Fruit fly (Drosophila melanogaster) whole organism, wandering third instar larva: ENCODE results near the gene CG13126.

Source experiments
- Abd-B ChIP-seq: fragments of >200 bp; optimal IDR thresholded peaks from 2 replicates; lab custom pipeline; 2017; ENCODE audit warnings: missing biosample characterization, missing genetic modification characterization
- CG32264 ChIP-seq: fragments of 200-800 bp; sonication (Bioruptor generic); optimal IDR thresholded peaks from 2 replicates; lab custom pipeline; 2016; ENCODE audit warnings: missing biosample characterization, missing genetic modification characterization
- CG9705 ChIP-seq: fragments of 200-800 bp; sonication (Bioruptor generic); optimal IDR thresholded peaks from 2 replicates; lab custom pipeline; 2018; ENCODE audit warnings: missing biosample characterization, mild to moderate bottlenecking, missing genetic modification characterization
- CrebA ChIP-seq: fragments of 200-800 bp; sonication (Bioruptor generic); optimal IDR thresholded peaks from 2 replicates; lab custom pipeline; 2016; ENCODE audit warnings: missing biosample characterization, mild to moderate bottlenecking, missing genetic modification characterization, borderline replicate concordance
- Dfd ChIP-seq: fragments of >200 bp; optimal IDR thresholded peaks from 2 replicates; lab custom pipeline; 2017; ENCODE audit warnings: missing biosample characterization, missing genetic modification characterization
- Dif ChIP-seq: fragments of 200-275, 200-300 bp; sonication (Bioruptor generic); optimal IDR thresholded peaks from 2 replicates; lab custom pipeline; 2018; ENCODE audit warnings: missing biosample characterization, missing genetic modification characterization; ENCODE audit not compliant: partially characterized antibody
- GATAd ChIP-seq: sonication (Bioruptor generic); optimal IDR thresholded peaks from 2 replicates; lab custom pipeline; 2016; ENCODE audit warnings: missing biosample characterization, missing genetic modification characterization
- HLH106 ChIP-seq: fragments of 200-800 bp; optimal IDR thresholded peaks from 3 replicates; lab custom pipeline; 2019; ENCODE audit warnings: missing biosample characterization, mild to moderate bottlenecking, missing genetic modification characterization, moderate library complexity
- Hnf4 ChIP-seq: fragments of 200-800 bp; sonication (Bioruptor generic); optimal IDR thresholded peaks from 2 replicates; lab custom pipeline; 2016; ENCODE audit warnings: missing biosample characterization, mild to moderate bottlenecking, missing genetic modification characterization
- Hr78 ChIP-seq: fragments of >200 bp; optimal IDR thresholded peaks from 2 replicates; lab custom pipeline; 2017; ENCODE audit warnings: missing biosample characterization, missing genetic modification characterization
- Hr83 ChIP-seq: fragments of 200-300 bp; sonication (Bioruptor generic); optimal IDR thresholded peaks from 2 replicates; lab custom pipeline; 2016; ENCODE audit warnings: missing biosample characterization, mild to moderate bottlenecking, missing genetic modification characterization, moderate library complexity; ENCODE audit not compliant: poor library complexity, severe bottlenecking
- Jra ChIP-seq: sonication (Bioruptor generic); optimal IDR thresholded peaks from 2 replicates; lab custom pipeline; 2016; ENCODE audit warnings: missing biosample characterization, missing genetic modification characterization
- Mio ChIP-seq: sonication (Bioruptor generic); optimal IDR thresholded peaks from 2 replicates; lab custom pipeline; 2016; ENCODE audit warnings: missing biosample characterization, missing genetic modification characterization
- Myc ChIP-seq: fragments of >200 bp; optimal IDR thresholded peaks from 2 replicates; lab custom pipeline; 2017
- N ChIP-seq: fragments of >200 bp; optimal IDR thresholded peaks from 2 replicates; lab custom pipeline; 2018; ENCODE audit warnings: missing biosample characterization, missing external identifiers, missing genetic modification characterization
- OdsH ChIP-seq: fragments of 200-800 bp; sonication (Bioruptor generic); optimal IDR thresholded peaks from 2 replicates; lab custom pipeline; 2016; ENCODE audit warnings: missing biosample characterization, mild to moderate bottlenecking, missing genetic modification characterization
- Rel ChIP-seq, 2 experiments: fragments of 200-800 bp; sonication (Bioruptor generic) in 1 of 2; optimal IDR thresholded peaks; 2 replicates in 1 of 2; 3 replicates in 1 of 2; lab custom pipeline; 2016 to 2019; ENCODE audit warnings: mild to moderate bottlenecking in 2 of 2, missing biosample characterization in 2 of 2, missing genetic modification characterization in 2 of 2, moderate library complexity in 1 of 2
- Sp1 ChIP-seq: fragments of 200-800 bp; sonication (Bioruptor generic); optimal IDR thresholded peaks from 3 replicates; lab custom pipeline; 2019; ENCODE audit warnings: missing biosample characterization, mild to moderate bottlenecking, missing genetic modification characterization, moderate library complexity
- Vsx2 ChIP-seq: fragments of 200-300, 225-300 bp; sonication (Bioruptor generic); optimal IDR thresholded peaks from 2 replicates; lab custom pipeline; 2018; ENCODE audit warnings: missing biosample characterization, missing genetic modification characterization; ENCODE audit not compliant: partially characterized antibody
- br ChIP-seq: fragments of 200-800 bp; sonication (Bioruptor generic); optimal IDR thresholded peaks from 2 replicates; lab custom pipeline; 2016; ENCODE audit warnings: missing biosample characterization, missing genetic modification characterization
- brk ChIP-seq: fragments of 200-800 bp; sonication (Bioruptor generic); optimal IDR thresholded peaks from 2 replicates; lab custom pipeline; 2016; ENCODE audit warnings: missing biosample characterization, mild to moderate bottlenecking, missing genetic modification characterization
- dl ChIP-seq, 2 experiments: fragments of 175-275, 200-275 bp in 1 of 2; fragments of 200-275 bp in 1 of 2; sonication (Bioruptor generic); optimal IDR thresholded peaks; lab custom pipeline; 2018; ENCODE audit warnings: mild to moderate bottlenecking in 2 of 2, missing biosample characterization in 2 of 2, missing genetic modification characterization in 2 of 2, moderate library complexity in 2 of 2; ENCODE audit not compliant: partially characterized antibody in 2 of 2, insufficient read depth in 1 of 2
- dmrt93B ChIP-seq: fragments of 200-800 bp; sonication (Bioruptor generic); optimal IDR thresholded peaks from 2 replicates; lab custom pipeline; 2018; ENCODE audit warnings: missing biosample characterization, mild to moderate bottlenecking, missing genetic modification characterization
- dsf ChIP-seq: sonication (Bioruptor generic); optimal IDR thresholded peaks from 2 replicates; lab custom pipeline; 2016; ENCODE audit warnings: missing biosample characterization, missing genetic modification characterization, borderline replicate concordance
- ey ChIP-seq: fragments of 200-800 bp; sonication (Bioruptor generic); optimal IDR thresholded peaks from 2 replicates; lab custom pipeline; 2016; ENCODE audit warnings: missing biosample characterization, missing genetic modification characterization
- foxo ChIP-seq, 2 experiments: fragments of 200-800 bp; sonication (Bioruptor generic); optimal IDR thresholded peaks; 2 replicates in 1 of 2; 3 replicates in 1 of 2; lab custom pipeline; 2016 to 2017; ENCODE audit warnings: missing biosample characterization in 2 of 2, missing genetic modification characterization in 2 of 2
- fru ChIP-seq: fragments of 200-800 bp; sonication (Bioruptor generic); optimal IDR thresholded peaks from 3 replicates; lab custom pipeline; 2016; ENCODE audit warnings: missing biosample characterization, mild to moderate bottlenecking, missing genetic modification characterization
- h ChIP-seq: fragments of 200-800 bp; sonication (Bioruptor generic); optimal IDR thresholded peaks from 3 replicates; lab custom pipeline; 2016; ENCODE audit warnings: missing biosample characterization, mild to moderate bottlenecking, missing genetic modification characterization
- jim ChIP-seq: fragments of 175-275, 200-325 bp; sonication (Bioruptor generic); optimal IDR thresholded peaks from 2 replicates; lab custom pipeline; 2016; ENCODE audit warnings: missing biosample characterization, mild to moderate bottlenecking, missing genetic modification characterization
- lola ChIP-seq: fragments of >200 bp; optimal IDR thresholded peaks from 2 replicates; lab custom pipeline; 2017; ENCODE audit warnings: missing biosample characterization, missing genetic modification characterization
- pan ChIP-seq: fragments of >200 bp; optimal IDR thresholded peaks from 2 replicates; lab custom pipeline; 2017
- psq ChIP-seq: fragments of 200-800 bp; sonication (Bioruptor generic); optimal IDR thresholded peaks from 3 replicates; lab custom pipeline; 2017; ENCODE audit warnings: missing biosample characterization, mild to moderate bottlenecking, missing genetic modification characterization, moderate library complexity
- rgr ChIP-seq: fragments of 200-800 bp; sonication (Bioruptor generic); optimal IDR thresholded peaks from 3 replicates; lab custom pipeline; 2016; ENCODE audit warnings: missing biosample characterization, mild to moderate bottlenecking, missing genetic modification characterization
- sage ChIP-seq: fragments of 200-800 bp; sonication (Bioruptor generic); optimal IDR thresholded peaks from 2 replicates; lab custom pipeline; 2016; ENCODE audit warnings: missing biosample characterization, mild to moderate bottlenecking, missing genetic modification characterization
- sv ChIP-seq: fragments of 200-800 bp; sonication (Bioruptor generic); optimal IDR thresholded peaks from 3 replicates; lab custom pipeline; 2016; ENCODE audit warnings: missing biosample characterization, missing genetic modification characterization
- tai ChIP-seq: sonication (Bioruptor generic); optimal IDR thresholded peaks from 2 replicates; lab custom pipeline; 2016; ENCODE audit warnings: missing biosample characterization, missing genetic modification characterization
- usp ChIP-seq: fragments of >200 bp; optimal IDR thresholded peaks from 2 replicates; lab custom pipeline; 2017; ENCODE audit warnings: missing biosample characterization, missing genetic modification characterization
- woc ChIP-seq: sonication (Bioruptor generic); optimal IDR thresholded peaks from 2 replicates; lab custom pipeline; 2016; ENCODE audit warnings: missing biosample characterization, mild to moderate bottlenecking, missing genetic modification characterization

CG13126 gene

dm6 chr2L:9912570-9913260 is 41.3 kb downstream of the CG13126 start, which contains the start of the genes Etl1 and Srp54:
Gene Etl1, minus strand, starts transcription at chr2L:9912608.
Gene Srp54, plus strand, starts transcription at chr2L:9912911.
- TF ChIP-seq CG32264 (GFP tag; lab: Kevin White, UChicago) (no peak), Jra (GFP tag; lab: Kevin White, UChicago) (peak; percentile 30), Hr83 (GFP tag; lab: Kevin White, UChicago) (peak; percentile 2), Abd-B (GFP tag; lab: Kevin White, UChicago) (no peak), GATAd (GFP tag; lab: Kevin White, UChicago) (no peak), CrebA (GFP tag; lab: Kevin White, UChicago) (no peak), foxo (GFP tag; optimal IDR thresholded peaks at IDR 0.05; lab: Kevin White, UChicago) (peak in 1 of 2 experiments; percentile 25), Myc (lab: Kevin White, UChicago) (peak; percentile 2), Mio (GFP tag; lab: Kevin White, UChicago) (no peak), dmrt93B (GFP tag; lab: Kevin White, UChicago) (no peak), Sp1 (no peak), Vsx2 (GFP tag; lab: Kevin White, UChicago) (no peak), lola (no peak), Hr78 (GFP tag; lab: Kevin White, UChicago) (no peak), tai (GFP tag; lab: Kevin White, UChicago) (no peak), Dfd (no peak), psq (GFP tag; lab: Kevin White, UChicago) (no peak), HLH106 (tag; lab: Kevin White, UChicago) (no peak), Rel (GFP tag; optimal IDR thresholded peaks at IDR 0.05; lab: Kevin White, UChicago) (no peak), Rel (tag; optimal IDR thresholded peaks at IDR 0.05; lab: Kevin White, UChicago) (peak; percentile 1), rgr (GFP tag; lab: Kevin White, UChicago) (no peak), pan (no peak), jim (GFP tag; lab: Kevin White, UChicago) (no peak), br (GFP tag; lab: Kevin White, UChicago) (no peak), Hnf4 (peak; percentile 31), sage (GFP tag; lab: Kevin White, UChicago) (no peak), h (GFP tag; lab: Kevin White, UChicago) (peak; percentile 13), brk (no peak), ey (no peak), dl (GFP tag; optimal IDR thresholded peaks at IDR 0.05; lab: Kevin White, UChicago; ENCODE audit: insufficient read depth in 1 of 2, partially characterized antibody in 2 of 2) (no peak), OdsH (GFP tag; lab: Kevin White, UChicago) (no peak), fru (no peak), CG9705 (GFP tag; lab: Kevin White, UChicago) (no peak), dsf (GFP tag; lab: Kevin White, UChicago) (no peak)

- TF ChIP-seq dmrt93B (GFP tag; lab: Kevin White, UChicago) (no peak), woc (no peak), ey (peak; percentile 7), sv (no peak), Jra (GFP tag; lab: Kevin White, UChicago) (no peak), CG9705 (GFP tag; lab: Kevin White, UChicago) (no peak), OdsH (GFP tag; lab: Kevin White, UChicago) (no peak), Abd-B (GFP tag; lab: Kevin White, UChicago) (no peak), Rel (GFP tag; optimal IDR thresholded peaks at IDR 0.05; lab: Kevin White, UChicago) (no peak), Rel (tag; optimal IDR thresholded peaks at IDR 0.05; lab: Kevin White, UChicago) (peak; percentile 87), Dif (no peak), N (GFP tag; lab: Kevin White, UChicago) (no peak), jim (GFP tag; lab: Kevin White, UChicago) (no peak), foxo (GFP tag; optimal IDR thresholded peaks at IDR 0.05; lab: Kevin White, UChicago) (peak in 1 of 2 experiments; percentile 28), GATAd (GFP tag; lab: Kevin White, UChicago) (no peak), Hr78 (GFP tag; lab: Kevin White, UChicago) (no peak), Dfd (no peak), dsf (GFP tag; lab: Kevin White, UChicago) (no peak), CrebA (GFP tag; lab: Kevin White, UChicago) (no peak), h (GFP tag; lab: Kevin White, UChicago) (peak; percentile 31), tai (GFP tag; lab: Kevin White, UChicago) (no peak), Mio (GFP tag; lab: Kevin White, UChicago) (no peak), rgr (GFP tag; lab: Kevin White, UChicago) (no peak), fru (peak; percentile 20), pan (no peak), brk (no peak), Sp1 (peak; percentile 9), Vsx2 (GFP tag; lab: Kevin White, UChicago) (no peak), Hr83 (GFP tag; lab: Kevin White, UChicago) (no peak), HLH106 (tag; lab: Kevin White, UChicago) (peak; percentile 26), sage (GFP tag; lab: Kevin White, UChicago) (no peak), psq (GFP tag; lab: Kevin White, UChicago) (no peak), dl (GFP tag; optimal IDR thresholded peaks at IDR 0.05; lab: Kevin White, UChicago; ENCODE audit: insufficient read depth in 1 of 2, partially characterized antibody in 2 of 2) (no peak), Myc (lab: Kevin White, UChicago) (no peak), usp (no peak), br (GFP tag; lab: Kevin White, UChicago) (no peak), Hnf4 (peak; percentile 2), CG32264 (GFP tag; lab: Kevin White, UChicago) (no peak), lola (no peak)
Measured at dm6 chr2L:9911783-9912182, 42.2 kb downstream of the CG13126 start.
